Fruit fly (Drosophila melanogaster): ENCODE measurements around the gene modSP.

DNA sequence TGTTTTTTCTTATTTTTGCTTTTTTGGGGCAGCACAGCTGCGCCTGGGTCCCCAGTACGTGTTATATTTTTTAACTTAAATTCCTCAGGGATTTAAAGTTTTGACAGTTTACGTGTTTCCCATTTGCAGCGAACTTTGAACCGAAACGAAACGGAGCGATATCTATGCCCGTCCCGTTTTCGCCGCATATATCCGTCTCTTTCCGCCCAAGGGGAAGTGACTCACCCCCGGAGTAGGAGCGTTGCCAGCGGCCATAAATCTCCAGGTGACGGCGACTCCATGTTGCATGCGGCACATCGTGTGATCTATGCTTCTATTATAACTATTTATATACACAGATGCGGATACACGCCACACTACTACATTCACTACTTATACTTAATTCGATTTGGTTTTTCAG is 6.2 kb upstream of the modSP start:
- TF ChIP-seq usp (GFP tag; optimal IDR thresholded peaks at IDR 0.05) (no peak), pan (optimal IDR thresholded peaks at IDR 0.05) (no peak), EcR (GFP tag; optimal IDR thresholded peaks at IDR 0.05) (no peak), psq (optimal IDR thresholded peaks at IDR 0.05) (no peak), CG8478 (optimal IDR thresholded peaks at IDR 0.05) (no peak)
